Fruit fly (Drosophila melanogaster): ENCODE measurements around the gene skd.

DNA sequence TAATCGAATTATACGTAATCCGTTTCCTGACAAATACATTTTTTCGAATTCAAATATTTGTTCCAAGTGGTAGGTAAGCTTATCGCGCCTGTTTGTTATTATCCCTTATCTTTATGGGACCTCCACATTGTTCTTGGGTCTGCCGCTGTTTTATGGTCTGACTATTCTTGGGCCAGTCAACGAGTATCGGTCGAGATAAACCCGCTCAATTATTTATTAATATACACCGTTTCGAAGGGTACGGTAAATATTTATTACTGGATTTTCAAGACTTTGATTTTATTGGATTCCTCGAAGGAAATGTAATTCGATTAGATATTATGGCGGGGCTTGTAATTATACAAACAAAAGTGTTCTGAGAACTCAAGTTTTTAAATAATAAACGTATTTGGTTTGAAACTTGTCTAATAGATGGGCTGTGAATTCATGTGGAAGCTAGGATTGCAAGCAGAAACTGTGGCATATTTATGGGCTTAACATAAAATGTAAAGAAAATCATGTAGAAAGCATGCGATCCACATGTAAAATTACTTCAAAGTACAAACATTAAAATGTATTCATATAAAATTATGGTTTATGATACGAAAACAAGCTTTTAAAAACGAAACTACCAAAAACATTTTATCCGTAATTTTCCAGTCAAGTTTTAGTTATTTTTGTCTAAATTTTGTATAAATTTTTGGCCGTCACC is 38.1 kb upstream of the skd start, which contains the start of gene CG43072:
- TF ChIP-seq h (optimal IDR thresholded peaks at IDR 0.05) (no peak), Myc (optimal IDR thresholded peaks at IDR 0.05) (no peak), psq (optimal IDR thresholded peaks at IDR 0.05) (no peak), Sin3A (optimal IDR thresholded peaks at IDR 0.05) (no peak), insv (optimal IDR thresholded peaks at IDR 0.05) (no peak), ttk (optimal IDR thresholded peaks at IDR 0.05) (no peak)

Data from Kc167 (cell line).